Worm (Caenorhabditis elegans): Measurements from ENCODE around the gene spe-10.

The spe-10 gene

DNA sequence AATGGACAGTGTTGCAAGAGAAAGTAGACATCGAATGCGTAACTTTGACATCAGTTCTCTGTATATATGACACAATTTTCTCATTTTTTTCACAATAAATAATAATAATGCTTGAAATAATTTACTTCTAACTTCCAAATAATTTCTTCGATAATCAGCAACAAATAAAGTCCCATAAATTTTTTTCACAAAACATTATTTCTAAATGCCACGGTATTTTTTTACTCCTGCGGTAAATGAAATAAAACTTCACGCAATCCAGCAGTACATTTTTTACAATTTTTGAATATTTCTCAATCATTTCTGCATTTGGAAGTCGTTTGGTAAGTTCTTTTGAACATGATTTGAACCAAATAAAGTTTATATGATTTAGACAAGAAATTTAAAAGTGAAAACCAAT lies at the start of gene spe-10:
TSS of gene spe-10 (plus strand) at position 301 of the 400 bp plus-strand sequence.
- TF ChIP-seq lin-40 (tag; optimal IDR thresholded peaks at IDR 0.05) (no peak), T26A5.8 (tag; optimal IDR thresholded peaks at IDR 0.05) (no peak), Y95B8A.8 (GFP tag; IDR thresholded peaks at IDR 0.05) (no peak), nhr-27 (tag; optimal IDR thresholded peaks at IDR 0.05) (no peak), dpl-1 (GFP tag; optimal IDR thresholded peaks at IDR 0.05) (no peak), cebp-2 (GFP tag; IDR thresholded peaks at IDR 0.05) (no peak), lin-26 (GFP tag; IDR thresholded peaks at IDR 0.05) (no peak), B0035.1 (tag; optimal IDR thresholded peaks at IDR 0.05) (no peak), ceh-79 (tag; optimal IDR thresholded peaks at IDR 0.05) (no peak), hsf-1 (GFP tag; IDR thresholded peaks at IDR 0.05) (no peak), ceh-91 (GFP tag; IDR thresholded peaks at IDR 0.05) (no peak), madf-6 (GFP tag; IDR thresholded peaks at IDR 0.05) (no peak), hmg-1.2 (GFP tag; IDR thresholded peaks at IDR 0.05) (no peak), lsl-1 (GFP tag; optimal IDR thresholded peaks at IDR 0.05) (no peak), nhr-179 (tag; optimal IDR thresholded peaks at IDR 0.05) (no peak), atf-7 (tag; optimal IDR thresholded peaks at IDR 0.05) (no peak), F10E7.11 (tag; optimal IDR thresholded peaks at IDR 0.05) (no peak), mxl-1 (tag; optimal IDR thresholded peaks at IDR 0.05) (no peak), attf-3 (GFP tag; conservative IDR thresholded peaks at IDR 0.05) (no peak), hlh-26 (GFP tag; conservative IDR thresholded peaks at IDR 0.05) (no peak)

DNA sequence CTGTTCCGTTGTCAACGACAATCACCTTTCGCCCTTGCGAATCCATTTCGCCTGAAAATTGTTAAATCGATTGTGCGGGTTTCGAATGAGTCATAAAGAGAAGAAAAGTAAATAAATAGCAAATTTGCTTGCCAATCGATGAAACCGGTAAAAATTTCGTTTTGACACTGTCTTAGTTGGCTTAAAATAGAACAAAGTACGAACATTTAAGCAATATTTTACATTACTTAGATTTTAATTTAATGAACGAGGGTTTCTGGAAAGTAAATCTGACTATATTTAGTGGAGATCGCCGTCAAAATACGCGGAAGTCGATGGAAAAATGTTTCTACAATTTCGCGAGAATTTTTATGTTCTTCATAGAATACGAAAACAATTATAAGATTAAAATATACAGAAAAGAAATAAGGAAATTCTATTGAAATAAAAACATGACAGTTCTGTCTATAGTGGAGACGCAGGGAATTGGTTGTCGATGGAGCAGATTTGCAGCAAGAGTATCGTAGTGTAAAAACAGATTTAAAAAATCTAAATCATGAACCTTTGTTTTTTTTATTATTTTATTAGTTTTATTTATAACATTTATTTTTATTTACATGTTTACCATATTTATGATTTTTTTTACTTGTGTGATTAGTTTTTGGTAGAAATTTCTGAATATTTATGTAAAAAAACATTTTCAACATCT lies 45.6 kb upstream of the spe-10 start, which contains the start of gene arx-2:
TSS of gene arx-2 (minus strand) at position 51 of the 688 bp plus-strand sequence.
- no peak for TF ChIP-seq mes-4 (tag; optimal IDR thresholded peaks at IDR 0.05)
- no peak for TF ChIP-seq F49E8.2 (tag; optimal IDR thresholded peaks at IDR 0.05; ENCODE audit: insufficient read depth)
- TF ChIP-seq mcd-1 (GFP tag; IDR thresholded peaks at IDR 0.05): peak; percentile 61
- TF ChIP-seq snpc-1.1 (tag; optimal IDR thresholded peaks at IDR 0.05; ENCODE audit: insufficient read depth): peak; percentile 17
- no peak for TF ChIP-seq Y53G8AR.9 (GFP tag; conservative IDR thresholded peaks at IDR 0.05)
- no peak for TF ChIP-seq ztf-25 (GFP tag; IDR thresholded peaks at IDR 0.05)
- no peak for TF ChIP-seq chd-7 (tag; optimal IDR thresholded peaks at IDR 0.05)
- no peak for TF ChIP-seq snpc-4 (GFP tag; optimal IDR thresholded peaks at IDR 0.05)
- peak in 1 of 4 experiments; percentile 15 for TF ChIP-seq snpc-4 (tag; optimal IDR thresholded peaks at IDR 0.05)
- TF ChIP-seq ztf-18 (tag; optimal IDR thresholded peaks at IDR 0.05): peak; percentile 43
- TF ChIP-seq ekl-4 (GFP tag; IDR thresholded peaks at IDR 0.05): no peak
- TF ChIP-seq F23B12.7 (tag; optimal IDR thresholded peaks at IDR 0.05; ENCODE audit: insufficient read depth): peak; percentile 38
- TF ChIP-seq ceh-58 (GFP tag; IDR thresholded peaks at IDR 0.05): no peak
- no peak for TF ChIP-seq ztf-26 (tag; optimal IDR thresholded peaks at IDR 0.05)
- TF ChIP-seq lsl-1 (GFP tag; optimal IDR thresholded peaks at IDR 0.05): peak; percentile 5
- TF ChIP-seq ztf-6 (GFP tag; IDR thresholded peaks at IDR 0.05): no peak
- TF ChIP-seq egrh-3 (GFP tag; IDR thresholded peaks at IDR 0.05): no peak
- no peak for TF ChIP-seq tbp1 (GFP tag; optimal IDR thresholded peaks at IDR 0.05)
- peak; percentile 43; the same call in 1 of the 2 replicates for TF ChIP-seq hmg-1.2 (GFP tag; IDR thresholded peaks at IDR 0.05)
- peak; percentile 32 for TF ChIP-seq lin-54 (GFP tag; optimal IDR thresholded peaks at IDR 0.05)
- TF ChIP-seq nhr-120 (GFP tag; IDR thresholded peaks at IDR 0.05): no peak
- no peak for TF ChIP-seq hrde-1 (tag; optimal IDR thresholded peaks at IDR 0.05; ENCODE audit: borderline replicate concordance)
- peak; percentile 7 for TF ChIP-seq nhr-80 (tag; optimal IDR thresholded peaks at IDR 0.05)
- TF ChIP-seq F39B2.1 (GFP tag; IDR thresholded peaks at IDR 0.05): no peak
- TF ChIP-seq attf-5 (GFP tag; optimal IDR thresholded peaks at IDR 0.05): no peak
- TF ChIP-seq lin-35 (GFP tag; optimal IDR thresholded peaks at IDR 0.05): no peak
- no peak for TF ChIP-seq repo-1 (tag; optimal IDR thresholded peaks at IDR 0.05)
